Worm (Caenorhabditis elegans) whole organism, early embryonic: ENCODE measurements around the gene acs-7.

Experiments used
- B0310.2 ChIP-seq: sonication (generic microtip); optimal IDR thresholded peaks from 2 replicates; lab custom pipeline; 2016; ENCODE audit warnings: mild to moderate bottlenecking, missing genetic modification characterization, missing compliant biosample characterization
- aly-1 ChIP-seq: sonication (generic microtip); optimal IDR thresholded peaks from 2 replicates; lab custom pipeline; 2016; ENCODE audit warnings: missing genetic modification characterization, missing compliant biosample characterization
- ama-1 ChIP-seq: fragments of 150-350 bp; optimal IDR thresholded peaks from 2 replicates; lab custom pipeline; 2014
- ceh-13 ChIP-seq: fragments of 200-800 bp; sonication (Bioruptor generic); optimal IDR thresholded peaks from 2 replicates; lab custom pipeline; 2018; ENCODE audit warnings: mild to moderate bottlenecking, missing genetic modification characterization, missing compliant biosample characterization
- ceh-36 ChIP-seq: sonication (generic microtip); optimal IDR thresholded peaks from 2 replicates; lab custom pipeline; 2016; ENCODE audit warnings: missing genetic modification characterization, inconsistent platforms, missing compliant biosample characterization
- flt-1 ChIP-seq: fragments of 200-800 bp; sonication (Bioruptor generic); IDR thresholded peaks from 2 replicates; pipeline ENCODE4 v1.3.6; 2022; ENCODE audit warnings: missing genetic modification characterization, missing compliant biosample characterization
- hnd-1 ChIP-seq: sonication (generic microtip); optimal IDR thresholded peaks from 2 replicates; lab custom pipeline; 2016; ENCODE audit warnings: missing genetic modification characterization, missing compliant biosample characterization
- pes-1 ChIP-seq: fragments of 200-800 bp; sonication (Bioruptor generic); IDR thresholded peaks from 2 replicates; pipeline ENCODE4 v1.3.6; 2022; ENCODE audit warnings: missing genetic modification reagents, missing genetic modification characterization, missing compliant biosample characterization
- sea-1 ChIP-seq: fragments of 200-800 bp; sonication (Bioruptor generic); conservative IDR thresholded peaks from 2 replicates; pipeline ENCODE4 v1.3.6; 2022; ENCODE audit warnings: missing genetic modification characterization, missing compliant biosample characterization
- tbx-11 ChIP-seq: fragments of 200-800 bp; sonication (Bioruptor generic); IDR thresholded peaks from 2 replicates; pipeline ENCODE4 v1.3.6; 2022; ENCODE audit warnings: missing genetic modification characterization, missing compliant biosample characterization
- tra-4 ChIP-seq: sonication (generic microtip); optimal IDR thresholded peaks from 2 replicates; lab custom pipeline; 2017; ENCODE audit warnings: missing genetic modification characterization, missing compliant biosample characterization

DNA sequence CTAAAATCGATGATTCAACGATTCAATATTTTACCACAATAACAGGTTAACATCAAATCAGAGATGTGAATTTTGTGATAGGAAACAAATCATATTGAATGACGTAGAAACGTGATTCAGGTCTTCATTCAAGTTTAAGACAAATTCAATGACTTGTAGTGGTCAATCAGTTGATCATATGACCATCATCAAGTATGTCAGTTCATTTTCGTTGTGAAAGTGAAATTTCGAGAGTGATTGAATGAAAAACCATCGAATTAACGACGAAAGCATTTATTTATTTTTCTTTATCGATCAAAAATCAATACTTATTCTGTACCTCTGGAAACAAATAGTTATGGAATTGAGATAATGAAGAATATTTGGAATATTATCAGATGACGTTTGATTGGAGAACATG is 40.3 kb upstream of the acs-7 start:
- TF ChIP-seq hnd-1 (tag; lab: Kevin White, UChicago) (no peak), ama-1 (lab: Kevin White, UChicago) (no peak), ceh-36 (tag; lab: Kevin White, UChicago) (no peak), tbx-11 (GFP tag; lab: Robert Waterston, UW) (no peak), ceh-13 (GFP tag; lab: Kevin White, UChicago) (no peak), sea-1 (GFP tag; lab: Robert Waterston, UW) (no peak), flt-1 (GFP tag; lab: Robert Waterston, UW) (no peak), B0310.2 (tag; lab: Kevin White, UChicago) (no peak), aly-1 (tag; lab: Kevin White, UChicago) (no peak), tra-4 (tag; lab: Kevin White, UChicago) (no peak), pes-1 (no peak)
